Fruit fly (Drosophila melanogaster) whole organism, prepupa: Measurements from ENCODE around the gene Adat1.

Experiments used
- Blimp-1 ChIP-seq: fragments of 200-800 bp; sonication (Bioruptor generic); optimal IDR thresholded peaks from 3 replicates; lab custom pipeline; 2017; ENCODE audit warnings: missing biosample characterization, missing genetic modification characterization, mild to moderate bottlenecking, moderate library complexity, missing genetic modification reagents
- CG11294 ChIP-seq: fragments of 200-800 bp; sonication (Bioruptor generic); IDR thresholded peaks from 2 replicates; pipeline ENCODE4 v1.3.6; 2022; ENCODE audit warnings: missing biosample characterization, missing genetic modification characterization
- CG6854 ChIP-seq: fragments of 200-800 bp; sonication (Bioruptor generic); optimal IDR thresholded peaks from 2 replicates; lab custom pipeline; 2017; ENCODE audit warnings: missing biosample characterization, mild to moderate bottlenecking, missing genetic modification characterization
- CG8632 ChIP-seq: fragments of 200-800 bp; sonication (Bioruptor generic); optimal IDR thresholded peaks from 3 replicates; lab custom pipeline; 2016; ENCODE audit warnings: missing biosample characterization, missing genetic modification characterization
- Hr4 ChIP-seq: fragments of 200-800 bp; sonication (Bioruptor generic); optimal IDR thresholded peaks from 3 replicates; lab custom pipeline; 2016; ENCODE audit warnings: missing biosample characterization, missing genetic modification characterization
- Lpt ChIP-seq: fragments of 200-800 bp; sonication (Bioruptor generic); optimal IDR thresholded peaks from 3 replicates; lab custom pipeline; 2016; ENCODE audit warnings: missing biosample characterization, missing genetic modification characterization
- Smox ChIP-seq: fragments of 200-800 bp; sonication (Bioruptor generic); optimal IDR thresholded peaks from 3 replicates; lab custom pipeline; 2016; ENCODE audit warnings: missing biosample characterization, missing genetic modification characterization
- Sox102F ChIP-seq: fragments of 200-800 bp; sonication (Bioruptor generic); optimal IDR thresholded peaks from 2 replicates; lab custom pipeline; 2016; ENCODE audit warnings: missing biosample characterization, mild to moderate bottlenecking, missing genetic modification characterization
- Sox15 ChIP-seq: fragments of 200-800 bp; sonication (Bioruptor generic); optimal IDR thresholded peaks from 3 replicates; lab custom pipeline; 2016; ENCODE audit warnings: missing biosample characterization, missing genetic modification characterization
- lz ChIP-seq: fragments of 200-800 bp; sonication (Bioruptor generic); optimal IDR thresholded peaks from 3 replicates; lab custom pipeline; 2016; ENCODE audit warnings: missing biosample characterization, missing genetic modification characterization
- spab ChIP-seq: fragments of 200-800 bp; sonication (Bioruptor generic); optimal IDR thresholded peaks from 2 replicates; lab custom pipeline; 2017; ENCODE audit warnings: missing biosample characterization, mild to moderate bottlenecking, missing genetic modification characterization, missing genetic modification reagents

dm6 chr2L:13783264-13784154 lies 27.8 kb downstream of the Adat1 start, which contains the start of gene Eato:
- TF ChIP-seq Lpt (no peak), Smox (GFP tag; lab: Kevin White, UChicago) (no peak), lz (GFP tag; lab: Kevin White, UChicago) (no peak), CG6854 (GFP tag; lab: Kevin White, UChicago) (no peak), spab (GFP tag; lab: Kevin White, UChicago) (no peak), CG11294 (GFP tag; lab: Robert Waterston, UW) (no peak), Sox102F (GFP tag; lab: Kevin White, UChicago) (no peak), Blimp-1 (no peak), Hr4 (GFP tag; lab: Kevin White, UChicago) (no peak), CG8632 (no peak), Sox15 (GFP tag; lab: Kevin White, UChicago) (no peak)
